Worm (Caenorhabditis elegans) whole organism, L4/young adult: ENCODE results near the gene hyls-1.

Experiments
- W03F9.2 ChIP-seq: fragments of 150-350 bp; optimal IDR thresholded peaks from 2 replicates; lab custom pipeline; 2014; ENCODE audit warnings: missing biosample characterization, missing genetic modification characterization
- dao-5 ChIP-seq: sonication (generic microtip); optimal IDR thresholded peaks from 2 replicates; lab custom pipeline; 2016; ENCODE audit warnings: missing genotype, missing genetic modification characterization, moderate library complexity, missing compliant biosample characterization

DNA sequence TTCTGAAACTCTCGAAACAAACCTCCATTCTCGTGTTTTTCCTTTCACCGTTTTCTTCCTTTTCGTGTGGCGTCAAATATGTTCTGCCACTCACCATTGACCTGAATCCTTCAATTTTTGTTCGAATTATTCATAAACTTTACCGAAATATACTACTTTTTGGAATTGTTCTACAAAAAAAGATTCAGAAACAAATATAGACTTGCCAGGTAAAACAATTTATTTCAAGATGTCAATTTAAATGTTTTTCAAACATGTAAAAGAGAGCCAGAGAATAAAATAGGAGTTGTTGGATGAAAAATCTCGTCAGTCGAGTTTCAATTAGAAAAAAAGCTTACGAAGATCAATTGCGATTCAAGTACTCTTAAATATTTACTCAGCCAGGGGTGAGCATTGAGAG is 43.6 kb upstream of the hyls-1 start, which contains the start of gene F09G2.8:
- TF ChIP-seq dao-5 (tag; lab: Kevin White, UChicago) = no peak
- no peak for TF ChIP-seq W03F9.2 (tag; lab: Kevin White, UChicago)
